Worm (Caenorhabditis elegans) whole organism, L1 larva: ENCODE results near the gene Y43C5A.2.

Source experiments
- Y116A8C.19 ChIP-seq: sonication (generic microtip); optimal IDR thresholded peaks from 2 replicates; lab custom pipeline; 2016; ENCODE audit warnings: missing compliant biosample characterization, missing genetic modification characterization, borderline replicate concordance
- blmp-1 ChIP-seq: fragments of 150-350 bp; optimal IDR thresholded peaks from 2 replicates; lab custom pipeline; 2014; ENCODE audit warnings: missing biosample characterization, missing genetic modification characterization
- ceh-63 ChIP-seq: fragments of 200-800 bp; sonication (Bioruptor generic); optimal IDR thresholded peaks from 2 replicates; lab custom pipeline; 2018; ENCODE audit warnings: mild to moderate bottlenecking, missing genetic modification characterization, missing compliant biosample characterization
- ceh-8 ChIP-seq: fragments of 200-800 bp; sonication (Bioruptor generic); optimal IDR thresholded peaks from 2 replicates; lab custom pipeline; 2018; ENCODE audit warnings: mild to moderate bottlenecking, missing genetic modification characterization, moderate library complexity, missing compliant biosample characterization
- efl-1 ChIP-seq, 4 experiments: fragments of 150-350 bp; optimal IDR thresholded peaks in 3 of 4; peaks in 1 of 4; 1 replicate in 1 of 4; 2 replicates in 3 of 4; lab custom pipeline; 2014; ENCODE audit warnings: missing biosample characterization in 2 of 4, missing genetic modification characterization in 2 of 4, missing genetic modification reagents in 2 of 4
- egl-13 ChIP-seq: sonication (generic microtip); optimal IDR thresholded peaks from 2 replicates; lab custom pipeline; 2016; ENCODE audit warnings: missing genotype, missing genetic modification reagents, missing genetic modification characterization, missing compliant biosample characterization
- elt-2 ChIP-seq: sonication (generic microtip); optimal IDR thresholded peaks from 2 replicates; lab custom pipeline; 2016; ENCODE audit warnings: missing genetic modification characterization, mild to moderate bottlenecking, inconsistent platforms, missing compliant biosample characterization, missing genetic modification reagents
- elt-3 ChIP-seq, 6 experiments: fragments of 150-350 bp in 1 of 6; sonication (generic microtip); optimal IDR thresholded peaks; 2 replicates each; lab custom pipeline; 2017 to 2018; ENCODE audit warnings: missing biosample characterization in 6 of 6, missing genetic modification characterization in 6 of 6, inconsistent platforms in 1 of 6
- fkh-10 ChIP-seq: sonication (generic microtip); optimal IDR thresholded peaks from 2 replicates; lab custom pipeline; 2017; ENCODE audit warnings: missing biosample characterization, missing genetic modification reagents, missing genetic modification characterization
- fos-1 ChIP-seq: fragments of 150-350 bp; optimal IDR thresholded peaks from 2 replicates; lab custom pipeline; 2014; ENCODE audit warnings: missing biosample characterization, missing genetic modification characterization
- hlh-4 ChIP-seq: sonication (generic microtip); optimal IDR thresholded peaks from 2 replicates; lab custom pipeline; 2016; ENCODE audit warnings: mild to moderate bottlenecking, missing genetic modification characterization, missing compliant biosample characterization
- hpl-2 ChIP-seq: fragments of 150-350 bp; optimal IDR thresholded peaks from 2 replicates; lab custom pipeline; 2014; ENCODE audit warnings: missing biosample characterization, missing genetic modification reagents, missing genetic modification characterization
- lin-14 ChIP-seq: fragments of 200-800 bp; sonication (Bioruptor generic); optimal IDR thresholded peaks from 2 replicates; lab custom pipeline; 2018; ENCODE audit warnings: mild to moderate bottlenecking, missing genetic modification characterization, moderate library complexity, missing compliant biosample characterization
- lin-15B ChIP-seq: fragments of 150-350 bp; sonication (generic microtip); optimal IDR thresholded peaks from 3 replicates; lab custom pipeline; 2014; ENCODE audit warnings: missing biosample characterization, missing genetic modification characterization
- lin-35 ChIP-seq, 2 experiments: fragments of 150-350 bp; optimal IDR thresholded peaks; 2 replicates each; lab custom pipeline; 2014; ENCODE audit warnings: missing biosample characterization in 2 of 2, missing genetic modification characterization in 2 of 2, missing genetic modification reagents in 2 of 2
- lsy-2 ChIP-seq, 2 experiments: fragments of 150-350 bp; optimal IDR thresholded peaks; 2 replicates each; lab custom pipeline; 2014; ENCODE audit warnings: missing biosample characterization in 2 of 2, missing genetic modification characterization in 2 of 2
- mdl-1 ChIP-seq, 2 experiments: fragments of 150-350 bp; optimal IDR thresholded peaks; 2 replicates each; lab custom pipeline; 2014 to 2017; ENCODE audit warnings: missing biosample characterization in 2 of 2, missing genetic modification characterization in 2 of 2, inconsistent platforms in 1 of 2
- mef-2 ChIP-seq: fragments of 150-350 bp; optimal IDR thresholded peaks from 2 replicates; lab custom pipeline; 2014; ENCODE audit warnings: missing biosample characterization, missing genetic modification characterization
- nhr-12 ChIP-seq: sonication (generic microtip); optimal IDR thresholded peaks from 2 replicates; lab custom pipeline; 2017; ENCODE audit warnings: missing biosample characterization, missing genetic modification characterization
- nhr-20 ChIP-seq: sonication (generic microtip); optimal IDR thresholded peaks from 2 replicates; lab custom pipeline; 2016; ENCODE audit warnings: mild to moderate bottlenecking, missing genetic modification characterization, missing compliant biosample characterization
- nhr-237 ChIP-seq: fragments of 150-350 bp; optimal IDR thresholded peaks from 2 replicates; lab custom pipeline; 2014; ENCODE audit warnings: missing biosample characterization, missing genetic modification characterization
- nhr-28 ChIP-seq: fragments of 150-350 bp; optimal IDR thresholded peaks from 2 replicates; lab custom pipeline; 2014; ENCODE audit warnings: missing biosample characterization, missing genetic modification characterization
- nhr-47 ChIP-seq: sonication (generic microtip); optimal IDR thresholded peaks from 2 replicates; lab custom pipeline; 2016; ENCODE audit warnings: mild to moderate bottlenecking, missing genetic modification characterization, moderate library complexity, missing compliant biosample characterization
- nhr-71 ChIP-seq: sonication (generic microtip); optimal IDR thresholded peaks from 2 replicates; lab custom pipeline; 2016; ENCODE audit warnings: mild to moderate bottlenecking, missing genetic modification characterization, moderate library complexity, missing compliant biosample characterization
- nhr-77 ChIP-seq: fragments of 150-350 bp; optimal IDR thresholded peaks from 2 replicates; lab custom pipeline; 2014; ENCODE audit warnings: missing biosample characterization, missing genetic modification characterization
- nhr-84 ChIP-seq: sonication (generic microtip); optimal IDR thresholded peaks from 2 replicates; lab custom pipeline; 2017; ENCODE audit warnings: missing biosample characterization, missing genetic modification characterization
- nhr-85 ChIP-seq: sonication (generic microtip); peaks from one replicate; lab custom pipeline; 2016; ENCODE audit warnings: missing genetic modification characterization, inconsistent platforms, missing compliant biosample characterization
- pag-3 ChIP-seq: sonication (generic microtip); optimal IDR thresholded peaks from 2 replicates; lab custom pipeline; 2017; ENCODE audit warnings: missing genetic modification characterization, mild to moderate bottlenecking, missing compliant biosample characterization, antibody characterized with exemption, borderline replicate concordance; ENCODE audit not compliant: insufficient read depth
- pax-3 ChIP-seq: fragments of 200-800 bp; sonication (Bioruptor generic); optimal IDR thresholded peaks from 2 replicates; lab custom pipeline; 2018; ENCODE audit warnings: mild to moderate bottlenecking, missing genetic modification characterization, moderate library complexity, missing compliant biosample characterization
- rnt-1 ChIP-seq: sonication (generic microtip); optimal IDR thresholded peaks from 2 replicates; lab custom pipeline; 2016; ENCODE audit warnings: mild to moderate bottlenecking, missing genetic modification characterization, moderate library complexity, missing compliant biosample characterization
- skn-1 ChIP-seq: fragments of 150-350 bp; optimal IDR thresholded peaks from 2 replicates; lab custom pipeline; 2014; ENCODE audit warnings: missing biosample characterization, missing genetic modification characterization
- snu-23 ChIP-seq: sonication (generic microtip); optimal IDR thresholded peaks from 2 replicates; lab custom pipeline; 2016; ENCODE audit warnings: missing genetic modification characterization, missing compliant biosample characterization
- sup-37 ChIP-seq: fragments of 200-800 bp; sonication (Bioruptor generic); optimal IDR thresholded peaks from 2 replicates; lab custom pipeline; 2018; ENCODE audit warnings: mild to moderate bottlenecking, missing genetic modification characterization, missing compliant biosample characterization
- tbx-2 ChIP-seq: sonication (generic microtip); optimal IDR thresholded peaks from 2 replicates; lab custom pipeline; 2016; ENCODE audit warnings: missing genetic modification characterization, missing compliant biosample characterization
- vab-15 ChIP-seq: sonication (generic microtip); optimal IDR thresholded peaks from 2 replicates; lab custom pipeline; 2017; ENCODE audit warnings: missing genotype, mild to moderate bottlenecking, missing genetic modification characterization, missing compliant biosample characterization

Gene Y43C5A.2

DNA sequence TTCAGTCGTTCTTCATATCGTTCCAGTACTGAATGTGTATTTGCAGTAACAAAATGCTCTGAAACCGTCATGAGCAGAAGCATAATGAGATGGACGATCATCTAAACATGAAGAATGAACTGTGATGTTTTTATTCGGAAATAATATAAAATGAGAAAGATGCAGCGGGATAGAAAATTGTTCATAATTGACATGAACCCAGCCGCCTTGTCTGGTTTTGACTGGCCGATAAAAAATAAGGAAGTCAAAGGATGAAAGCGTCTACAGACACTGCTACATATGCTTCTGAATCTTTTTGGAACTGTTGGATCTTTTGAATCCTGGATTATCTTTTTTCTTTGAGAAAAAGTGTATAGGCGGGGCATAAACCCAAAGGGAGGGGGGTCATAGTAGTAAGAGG is 10.1 kb upstream of the Y43C5A.2 start, which contains the start of gene F01G10.9:
F01G10.9 (minus strand) TSS at position 101 of the 400 bp plus-strand sequence.
- TF ChIP-seq blmp-1 (tag; lab: Kevin White, UChicago) (peak; percentile 24), fkh-10 (GFP tag; lab: Kevin White, UChicago) (no peak), nhr-28 (tag; lab: Kevin White, UChicago) (no peak), efl-1 (optimal IDR thresholded peaks at IDR 0.05; lab: Kevin White, UChicago) (no peak), efl-1 (GFP tag; optimal IDR thresholded peaks at IDR 0.05 in 1 of 2; lab: Kevin White, UChicago) (peak in 1 of 2 experiments; percentile 19)

DNA sequence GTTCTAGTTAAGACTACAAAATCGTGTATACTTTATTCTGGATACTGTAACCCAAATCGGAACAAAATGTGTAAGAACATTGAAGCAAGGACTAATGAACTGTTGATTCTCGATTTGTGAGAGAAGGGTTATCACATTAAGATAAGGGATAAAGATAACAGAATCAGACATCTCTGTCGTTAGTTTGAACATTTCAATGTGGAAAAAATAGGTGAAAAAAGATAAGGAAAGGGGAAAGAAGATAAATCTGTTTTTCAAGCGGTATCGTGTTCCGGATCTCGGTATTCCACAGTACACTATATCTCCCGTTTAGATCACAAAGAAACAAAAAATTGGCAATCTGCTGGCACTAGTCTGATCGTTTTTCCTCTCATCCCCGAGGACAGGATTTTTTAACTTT is 8.6 kb upstream of the Y43C5A.2 start:
- TF ChIP-seq nhr-77 (tag; lab: Kevin White, UChicago): no peak
- peak; percentile 79 for TF ChIP-seq nhr-85 (tag; lab: Kevin White, UChicago)
- TF ChIP-seq skn-1 (tag; lab: Kevin White, UChicago): no peak
- no peak for TF ChIP-seq elt-2 (tag; lab: Kevin White, UChicago)
- TF ChIP-seq egl-13: no peak
- no peak for TF ChIP-seq nhr-20 (tag; lab: Kevin White, UChicago)
- TF ChIP-seq lin-14: peak; percentile 49
- TF ChIP-seq blmp-1 (tag; lab: Kevin White, UChicago): peak; percentile 79
- TF ChIP-seq fkh-10 (GFP tag; lab: Kevin White, UChicago): no peak
- no peak for TF ChIP-seq fos-1 (tag; lab: Kevin White, UChicago)
- TF ChIP-seq mdl-1 (tag; optimal IDR thresholded peaks at IDR 0.05; lab: Kevin White, UChicago): no peak
- no peak for TF ChIP-seq hpl-2 (GFP tag; lab: Kevin White, UChicago)
- TF ChIP-seq vab-15: no peak
- TF ChIP-seq Y116A8C.19: no peak
- no peak for TF ChIP-seq mef-2 (tag; lab: Kevin White, UChicago)
- no peak for TF ChIP-seq pag-3 (tag; lab: Kevin White, UChicago)
- TF ChIP-seq elt-3 (tag; optimal IDR thresholded peaks at IDR 0.05; lab: Kevin White, UChicago): peak in 4 of 6 experiments; percentile 64 to 94 (median 82)
- TF ChIP-seq lsy-2 (tag; optimal IDR thresholded peaks at IDR 0.05; lab: Kevin White, UChicago): peak in 1 of 2 experiments; percentile 19

DNA sequence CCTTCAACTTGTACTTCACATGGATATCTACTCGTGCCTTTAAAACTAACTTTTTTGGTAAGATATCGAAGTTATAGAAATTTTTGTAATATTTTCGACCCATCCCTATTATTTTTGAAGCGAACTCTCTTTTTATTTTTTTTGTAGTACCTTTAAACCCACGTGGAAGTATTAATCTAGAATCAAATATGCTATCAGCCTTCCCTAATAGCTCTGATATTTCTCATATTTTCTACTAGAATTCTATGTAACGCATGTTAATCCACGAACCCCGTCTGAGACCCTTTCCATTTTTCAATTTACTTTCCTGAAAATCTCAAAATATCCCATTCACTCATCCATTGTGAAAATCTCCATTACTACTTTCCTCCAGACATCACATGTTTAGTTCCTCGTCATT is 3.7 kb downstream of the Y43C5A.2 start:
- TF ChIP-seq nhr-71 (no peak), nhr-12 (tag; lab: Kevin White, UChicago) (no peak), pax-3 (tag; lab: Kevin White, UChicago) (no peak), hlh-4 (tag; lab: Kevin White, UChicago) (no peak), skn-1 (tag; lab: Kevin White, UChicago) (no peak), ceh-8 (GFP tag; lab: Kevin White, UChicago) (no peak), fkh-10 (GFP tag; lab: Kevin White, UChicago) (no peak), lin-15B (tag; lab: Kevin White, UChicago) (no peak), nhr-237 (tag; lab: Kevin White, UChicago) (no peak)

DNA sequence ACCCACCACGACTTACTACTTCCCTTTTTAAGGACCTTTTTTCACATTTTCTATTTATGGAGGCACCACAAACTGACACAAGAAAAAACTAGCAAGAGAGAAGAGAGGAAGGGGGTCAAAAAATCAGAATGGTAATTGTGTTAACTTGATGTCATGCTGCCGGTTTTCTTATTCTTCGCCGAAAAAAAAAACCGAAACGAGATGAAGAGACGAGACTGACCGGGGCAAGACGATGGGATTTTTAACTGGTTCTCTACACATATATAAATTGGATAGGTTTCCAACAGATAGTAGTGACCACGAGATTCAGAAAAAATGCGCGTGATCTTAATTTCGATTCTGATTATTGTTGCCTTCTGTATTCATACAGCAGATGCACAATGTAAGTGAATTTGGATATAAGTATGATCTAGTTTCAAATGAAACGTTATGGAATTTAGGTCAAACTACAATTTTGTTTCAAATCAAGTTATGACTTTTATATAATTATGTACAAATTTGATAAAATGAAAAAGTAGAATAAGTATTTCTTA is 4.2 kb downstream of the Y43C5A.2 start, which contains the start of gene Y43C5A.3:
Y43C5A.3 (plus strand) TSS at position 256 of the 533 bp plus-strand sequence.
- TF ChIP-seq blmp-1 (tag; lab: Kevin White, UChicago) (peak; percentile 69), lin-15B (tag; lab: Kevin White, UChicago) (no peak), sup-37 (no peak), skn-1 (tag; lab: Kevin White, UChicago) (no peak), nhr-71 (peak; percentile 53), rnt-1 (tag; lab: Kevin White, UChicago) (no peak), lin-14 (peak; percentile 56), snu-23 (peak; percentile 45), nhr-85 (tag; lab: Kevin White, UChicago) (peak; percentile 70), elt-3 (tag; optimal IDR thresholded peaks at IDR 0.05; lab: Kevin White, UChicago) (peak in 1 of 6 experiments; percentile 67), elt-2 (tag; lab: Kevin White, UChicago) (no peak), ceh-63 (GFP tag; lab: Kevin White, UChicago) (no peak), mdl-1 (tag; optimal IDR thresholded peaks at IDR 0.05; lab: Kevin White, UChicago) (peak in 1 of 2 experiments; percentile 4), nhr-47 (tag; lab: Kevin White, UChicago) (peak; percentile 18), nhr-20 (tag; lab: Kevin White, UChicago) (peak; percentile 57), nhr-84 (tag; lab: Kevin White, UChicago) (no peak), tbx-2 (tag; lab: Kevin White, UChicago) (peak; percentile 11), efl-1 (optimal IDR thresholded peaks at IDR 0.05; lab: Kevin White, UChicago) (no peak), efl-1 (GFP tag; optimal IDR thresholded peaks at IDR 0.05 in 1 of 2; lab: Kevin White, UChicago) (peak in 1 of 2 experiments; percentile 82), lin-35 (GFP tag; optimal IDR thresholded peaks at IDR 0.05; lab: Kevin White, UChicago) (peak in 1 of 2 experiments; percentile 28)
